Worm (Caenorhabditis elegans) whole organism, L4/young adult: ENCODE data around the gene pde-4.

Experiments used
- dao-5 ChIP-seq: sonication (generic microtip); optimal IDR thresholded peaks from 2 replicates; lab custom pipeline; 2016; ENCODE audit warnings: missing genotype, missing genetic modification characterization, moderate library complexity, missing compliant biosample characterization
- him-1 ChIP-seq: sonication (generic microtip); optimal IDR thresholded peaks from 2 replicates; lab custom pipeline; 2016; ENCODE audit warnings: missing genotype, missing genetic modification reagents, missing genetic modification characterization, missing compliant biosample characterization

DNA sequence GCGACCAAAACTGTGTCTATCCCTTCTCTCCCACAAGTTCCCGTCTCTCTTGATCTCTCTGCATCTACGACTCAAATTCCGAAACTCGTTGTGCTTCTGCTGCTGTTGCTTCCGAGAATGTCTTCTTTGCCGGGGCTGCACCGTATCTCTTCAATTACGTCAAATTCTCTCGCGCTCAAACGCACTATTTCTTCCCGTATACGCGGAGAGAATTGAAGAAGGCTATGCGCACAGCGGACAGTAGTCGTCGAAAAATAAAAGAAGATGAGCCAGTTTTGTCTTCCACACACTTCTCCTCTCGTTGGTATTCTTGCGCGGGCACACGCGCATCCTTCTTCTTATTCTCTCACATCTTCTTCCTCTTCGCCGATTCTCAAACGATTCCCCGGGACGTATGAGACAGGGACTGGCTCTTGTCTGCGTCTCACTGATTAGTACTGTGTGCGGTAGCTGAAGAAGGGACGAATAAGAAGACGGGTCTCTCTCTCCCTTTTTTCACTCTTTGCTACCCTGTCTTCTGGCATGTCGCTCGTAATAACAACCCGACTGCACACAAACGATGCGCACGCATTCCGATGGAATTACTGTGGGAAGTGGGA lies 25.4 kb upstream of the pde-4 start:
- TF ChIP-seq him-1 (tag; lab: Kevin White, UChicago): no peak
- no peak for TF ChIP-seq dao-5 (tag; lab: Kevin White, UChicago)
